Worm (Caenorhabditis elegans) whole organism, late embryonic: Measurements from ENCODE around the gene sup-36.

ENCODE experiments used
- C08G9.2 ChIP-seq: sonication (generic microtip); optimal IDR thresholded peaks from 2 replicates; lab custom pipeline; 2016; ENCODE audit warnings: mild to moderate bottlenecking, missing genetic modification characterization, moderate library complexity, missing compliant biosample characterization
- C38D4.7 ChIP-seq: fragments of 200-800 bp; sonication (Bioruptor generic); optimal IDR thresholded peaks from 2 replicates; lab custom pipeline; 2018; ENCODE audit warnings: mild to moderate bottlenecking, missing genetic modification characterization, moderate library complexity, missing compliant biosample characterization
- K02D7.2 ChIP-seq: sonication (generic microtip); optimal IDR thresholded peaks from 2 replicates; lab custom pipeline; 2017; ENCODE audit warnings: mild to moderate bottlenecking, missing genetic modification characterization, missing compliant biosample characterization
- K09A11.1 ChIP-seq: sonication (generic microtip); optimal IDR thresholded peaks from 2 replicates; lab custom pipeline; 2017; ENCODE audit warnings: antibody characterized with exemption, mild to moderate bottlenecking, missing genetic modification characterization, missing compliant biosample characterization; ENCODE audit not compliant: insufficient read depth
- T23F11.4 ChIP-seq: fragments of 200-800 bp; sonication (Bioruptor generic); optimal IDR thresholded peaks from 2 replicates; lab custom pipeline; 2018; ENCODE audit warnings: mild to moderate bottlenecking, missing genetic modification characterization, missing compliant biosample characterization
- ahr-1 ChIP-seq: sonication (generic microtip); optimal IDR thresholded peaks from 2 replicates; lab custom pipeline; 2016; ENCODE audit warnings: missing genetic modification characterization, missing compliant biosample characterization
- ama-1 ChIP-seq: fragments of 150-350 bp; optimal IDR thresholded peaks from 2 replicates; lab custom pipeline; 2014
- ceh-14 ChIP-seq: sonication (generic microtip); optimal IDR thresholded peaks from 2 replicates; lab custom pipeline; 2016; ENCODE audit warnings: missing genotype, missing genetic modification characterization, missing compliant biosample characterization
- ceh-18 ChIP-seq: sonication (generic microtip); optimal IDR thresholded peaks from 2 replicates; lab custom pipeline; 2016; ENCODE audit warnings: missing genetic modification characterization, missing compliant biosample characterization
- ceh-2 ChIP-seq: sonication (generic microtip); optimal IDR thresholded peaks from 2 replicates; lab custom pipeline; 2016; ENCODE audit warnings: missing genotype, missing genetic modification characterization, missing compliant biosample characterization
- ceh-22 ChIP-seq: sonication (generic microtip); optimal IDR thresholded peaks from 2 replicates; lab custom pipeline; 2017; ENCODE audit warnings: missing biosample characterization, missing genetic modification characterization
- ceh-24 ChIP-seq: sonication (generic microtip); optimal IDR thresholded peaks from 2 replicates; lab custom pipeline; 2016; ENCODE audit warnings: mild to moderate bottlenecking, missing genetic modification characterization, missing compliant biosample characterization
- ceh-30 ChIP-seq: fragments of 150-350 bp; optimal IDR thresholded peaks from 2 replicates; lab custom pipeline; 2014; ENCODE audit warnings: missing biosample characterization, missing genetic modification characterization
- ceh-31 ChIP-seq: sonication (generic microtip); optimal IDR thresholded peaks from 2 replicates; lab custom pipeline; 2016; ENCODE audit warnings: missing genetic modification characterization, missing compliant biosample characterization
- ceh-34 ChIP-seq: sonication (generic microtip); optimal IDR thresholded peaks from 2 replicates; lab custom pipeline; 2016; ENCODE audit warnings: mild to moderate bottlenecking, missing genetic modification characterization, missing compliant biosample characterization
- ceh-45 ChIP-seq: fragments of 200-800 bp; sonication (Bioruptor generic); IDR thresholded peaks from 2 replicates; pipeline ENCODE4 v1.3.6; 2022; ENCODE audit warnings: missing genetic modification reagents, missing genetic modification characterization, missing compliant biosample characterization
- ceh-6 ChIP-seq: fragments of 200-800 bp; sonication (Bioruptor generic); optimal IDR thresholded peaks from 2 replicates; lab custom pipeline; 2018; ENCODE audit warnings: mild to moderate bottlenecking, missing genetic modification characterization, missing compliant biosample characterization
- ceh-9 ChIP-seq: sonication (generic microtip); optimal IDR thresholded peaks from 2 replicates; lab custom pipeline; 2016; ENCODE audit warnings: mild to moderate bottlenecking, missing genetic modification characterization, inconsistent platforms, missing compliant biosample characterization
- che-1 ChIP-seq: sonication (generic microtip); optimal IDR thresholded peaks from 2 replicates; lab custom pipeline; 2016; ENCODE audit warnings: mild to moderate bottlenecking, missing genetic modification characterization, missing compliant biosample characterization
- dmd-4 ChIP-seq: sonication (generic microtip); optimal IDR thresholded peaks from 2 replicates; lab custom pipeline; 2016; ENCODE audit warnings: borderline replicate concordance, missing genetic modification characterization, missing compliant biosample characterization
- dve-1 ChIP-seq: sonication (generic microtip); optimal IDR thresholded peaks from 2 replicates; lab custom pipeline; 2017; ENCODE audit warnings: antibody characterized with exemption, mild to moderate bottlenecking, missing genetic modification characterization, missing compliant biosample characterization
- ets-4 ChIP-seq: sonication (generic microtip); optimal IDR thresholded peaks from 2 replicates; lab custom pipeline; 2016; ENCODE audit warnings: missing genetic modification characterization, missing compliant biosample characterization
- fax-1 ChIP-seq: sonication (generic microtip); optimal IDR thresholded peaks from 2 replicates; lab custom pipeline; 2016; ENCODE audit warnings: missing genotype, missing genetic modification characterization, missing compliant biosample characterization
- fkh-6 ChIP-seq: sonication (generic microtip); optimal IDR thresholded peaks from 2 replicates; lab custom pipeline; 2016; ENCODE audit warnings: missing genetic modification characterization, missing compliant biosample characterization
- gmeb-2 ChIP-seq: sonication (generic microtip); optimal IDR thresholded peaks from 2 replicates; lab custom pipeline; 2016; ENCODE audit warnings: missing genetic modification characterization, inconsistent platforms, missing compliant biosample characterization
- hlh-15 ChIP-seq: sonication (generic microtip); optimal IDR thresholded peaks from 2 replicates; lab custom pipeline; 2016; ENCODE audit warnings: missing genetic modification characterization, missing compliant biosample characterization
- hlh-30 ChIP-seq: sonication (generic microtip); optimal IDR thresholded peaks from 2 replicates; lab custom pipeline; 2017; ENCODE audit warnings: antibody characterized with exemption, missing genetic modification characterization, missing compliant biosample characterization; ENCODE audit not compliant: insufficient read depth
- hlh-6 ChIP-seq: sonication (generic microtip); optimal IDR thresholded peaks from 2 replicates; lab custom pipeline; 2016; ENCODE audit warnings: missing genotype, missing genetic modification characterization, missing compliant biosample characterization
- hlh-8 ChIP-seq: sonication (generic microtip); optimal IDR thresholded peaks from 2 replicates; lab custom pipeline; 2016; ENCODE audit warnings: missing genotype, missing genetic modification characterization, missing compliant biosample characterization
- lim-6 ChIP-seq: sonication (generic microtip); optimal IDR thresholded peaks from 2 replicates; lab custom pipeline; 2016; ENCODE audit warnings: missing genetic modification characterization, missing compliant biosample characterization
- madf-2 ChIP-seq: sonication (generic microtip); optimal IDR thresholded peaks from 2 replicates; lab custom pipeline; 2017; ENCODE audit warnings: missing genetic modification characterization, missing compliant biosample characterization
- mec-3 ChIP-seq: sonication (generic microtip); optimal IDR thresholded peaks from 2 replicates; lab custom pipeline; 2016; ENCODE audit warnings: borderline replicate concordance, missing genetic modification characterization, missing compliant biosample characterization
- nfya-1 ChIP-seq: sonication (generic microtip); optimal IDR thresholded peaks from 2 replicates; lab custom pipeline; 2017; ENCODE audit warnings: missing genetic modification characterization, mild to moderate bottlenecking, missing compliant biosample characterization, antibody characterized with exemption, moderate library complexity
- nhr-11 ChIP-seq: fragments of 150-350 bp; optimal IDR thresholded peaks from 2 replicates; lab custom pipeline; 2014; ENCODE audit warnings: missing biosample characterization, missing genetic modification characterization
- nhr-232 ChIP-seq: sonication (generic microtip); optimal IDR thresholded peaks from 2 replicates; lab custom pipeline; 2016; ENCODE audit warnings: missing genetic modification characterization, missing compliant biosample characterization
- npax-4 ChIP-seq: sonication (generic microtip); optimal IDR thresholded peaks from 2 replicates; lab custom pipeline; 2016; ENCODE audit warnings: missing genetic modification characterization, missing compliant biosample characterization
- odd-2 ChIP-seq: sonication (generic microtip); optimal IDR thresholded peaks from 2 replicates; lab custom pipeline; 2017; ENCODE audit warnings: antibody characterized with exemption, mild to moderate bottlenecking, missing genetic modification characterization, missing compliant biosample characterization
- pax-1 ChIP-seq: fragments of 150-350 bp; optimal IDR thresholded peaks from 2 replicates; lab custom pipeline; 2014; ENCODE audit warnings: missing biosample characterization, missing genetic modification characterization
- pha-4 ChIP-seq: fragments of 150-350 bp; optimal IDR thresholded peaks from 2 replicates; lab custom pipeline; 2018; ENCODE audit warnings: missing biosample characterization, missing genetic modification reagents, missing genetic modification characterization
- pqm-1 ChIP-seq: sonication (generic microtip); optimal IDR thresholded peaks from 2 replicates; lab custom pipeline; 2016; ENCODE audit warnings: missing genetic modification characterization, missing compliant biosample characterization
- pros-1 ChIP-seq: fragments of 150-350 bp; optimal IDR thresholded peaks from 2 replicates; lab custom pipeline; 2014; ENCODE audit warnings: missing biosample characterization, missing genetic modification reagents, missing genetic modification characterization
- ref-2 ChIP-seq: sonication (generic microtip); optimal IDR thresholded peaks from 2 replicates; lab custom pipeline; 2016; ENCODE audit warnings: missing genetic modification characterization, missing compliant biosample characterization
- rnt-1 ChIP-seq: sonication (generic microtip); optimal IDR thresholded peaks from 2 replicates; lab custom pipeline; 2016; ENCODE audit warnings: missing genetic modification characterization, missing compliant biosample characterization
- sox-2 ChIP-seq: fragments of 200-800 bp; sonication (Bioruptor generic); IDR thresholded peaks from 2 replicates; pipeline ENCODE4 v1.3.6; 2022; ENCODE audit warnings: missing genetic modification reagents, missing genetic modification characterization, missing compliant biosample characterization
- sox-4 ChIP-seq: sonication (generic microtip); optimal IDR thresholded peaks from 2 replicates; lab custom pipeline; 2017; ENCODE audit warnings: mild to moderate bottlenecking, missing genetic modification characterization, inconsistent platforms, missing compliant biosample characterization
- syd-9 ChIP-seq: sonication (generic microtip); optimal IDR thresholded peaks from 2 replicates; lab custom pipeline; 2016; ENCODE audit warnings: mild to moderate bottlenecking, missing genetic modification characterization, moderate library complexity, missing compliant biosample characterization
- tbx-2 ChIP-seq: sonication (generic microtip); optimal IDR thresholded peaks from 2 replicates; lab custom pipeline; 2016; ENCODE audit warnings: missing genetic modification characterization, missing compliant biosample characterization
- tbx-7 ChIP-seq: sonication (generic microtip); optimal IDR thresholded peaks from 2 replicates; lab custom pipeline; 2016; ENCODE audit warnings: missing genotype, missing genetic modification characterization, missing compliant biosample characterization
- ttx-3 ChIP-seq: sonication (generic microtip); optimal IDR thresholded peaks from 2 replicates; lab custom pipeline; 2016; ENCODE audit warnings: missing genetic modification reagents, missing genetic modification characterization, missing compliant biosample characterization
- unc-42 ChIP-seq: sonication (generic microtip); optimal IDR thresholded peaks from 2 replicates; lab custom pipeline; 2016; ENCODE audit warnings: missing genotype, missing genetic modification characterization, missing compliant biosample characterization
- unc-55 ChIP-seq: sonication (generic microtip); optimal IDR thresholded peaks from 2 replicates; lab custom pipeline; 2017; ENCODE audit warnings: missing biosample characterization, missing genetic modification reagents, missing genetic modification characterization
- ztf-16 ChIP-seq: sonication (generic microtip); optimal IDR thresholded peaks from 2 replicates; lab custom pipeline; 2017; ENCODE audit warnings: missing genetic modification characterization, missing compliant biosample characterization

Gene sup-36

ce11 chrIV:6645867-6646655 is 44.6 kb downstream of the sup-36 start, which contains the start of gene hil-7:
Gene hil-7 (plus strand): TSS chrIV:6646312.
- TF ChIP-seq nfya-1 (tag; lab: Kevin White, UChicago) (peak; percentile 94), ets-4 (tag; lab: Kevin White, UChicago) (peak; percentile 53), ttx-3 (tag; lab: Kevin White, UChicago) (no peak), dmd-4 (tag; lab: Kevin White, UChicago) (peak; percentile 25), tbx-7 (tag; lab: Kevin White, UChicago) (no peak), unc-55 (GFP tag; lab: Kevin White, UChicago) (peak; percentile 97), ceh-45 (GFP tag; lab: Robert Waterston, UW) (no peak), ceh-30 (peak; percentile 66), pax-1 (tag; lab: Kevin White, UChicago) (peak; percentile 9), rnt-1 (tag; lab: Kevin White, UChicago) (peak; percentile 72), ahr-1 (tag; lab: Kevin White, UChicago) (peak; percentile 25), C08G9.2 (no peak), ama-1 (lab: Kevin White, UChicago) (peak; percentile 94), ref-2 (peak; percentile 61), gmeb-2 (tag; lab: Kevin White, UChicago) (no peak), hlh-8 (tag; lab: Kevin White, UChicago) (peak; percentile 17), pha-4 (tag; lab: Kevin White, UChicago) (no peak), unc-42 (tag; lab: Kevin White, UChicago) (peak; percentile 82), npax-4 (tag; lab: Kevin White, UChicago) (no peak), nhr-11 (no peak), ceh-2 (tag; lab: Kevin White, UChicago) (peak; percentile 63), ceh-24 (tag; lab: Kevin White, UChicago) (no peak), ceh-6 (peak; percentile 58), sox-2 (peak; percentile 46; the same call in 1 of the 2 replicates), pros-1 (tag; lab: Kevin White, UChicago) (peak; percentile 98), ceh-18 (tag; lab: Kevin White, UChicago) (peak; percentile 87), C38D4.7 (GFP tag; lab: Kevin White, UChicago) (no peak), sox-4 (tag; lab: Kevin White, UChicago) (no peak), ceh-34 (tag; lab: Kevin White, UChicago) (peak; percentile 96), pqm-1 (tag; lab: Kevin White, UChicago) (no peak), K02D7.2 (tag; lab: Kevin White, UChicago) (no peak), T23F11.4 (no peak), ceh-31 (tag; lab: Kevin White, UChicago) (peak; percentile 96), ceh-22 (peak; percentile 82), fkh-6 (peak; percentile 17), ceh-9 (tag; lab: Kevin White, UChicago) (no peak), mec-3 (tag; lab: Kevin White, UChicago) (no peak), hlh-15 (tag; lab: Kevin White, UChicago) (no peak), madf-2 (tag; lab: Kevin White, UChicago) (peak; percentile 56), che-1 (tag; lab: Kevin White, UChicago) (no peak), lim-6 (tag; lab: Kevin White, UChicago) (peak; percentile 42), ztf-16 (tag; lab: Kevin White, UChicago) (peak; percentile 34), fax-1 (tag; lab: Kevin White, UChicago) (no peak), odd-2 (tag; lab: Kevin White, UChicago) (no peak), syd-9 (peak; percentile 59), ceh-14 (tag; lab: Kevin White, UChicago) (no peak), hlh-30 (tag; lab: Kevin White, UChicago) (peak; percentile 98), nhr-232 (peak; percentile 11), K09A11.1 (peak; percentile 19), dve-1 (tag; lab: Kevin White, UChicago) (peak; percentile 51), hlh-6 (peak; percentile 68), tbx-2 (peak; percentile 87)
